Worm (Caenorhabditis elegans): ENCODE results near the gene osta-3.

DNA sequence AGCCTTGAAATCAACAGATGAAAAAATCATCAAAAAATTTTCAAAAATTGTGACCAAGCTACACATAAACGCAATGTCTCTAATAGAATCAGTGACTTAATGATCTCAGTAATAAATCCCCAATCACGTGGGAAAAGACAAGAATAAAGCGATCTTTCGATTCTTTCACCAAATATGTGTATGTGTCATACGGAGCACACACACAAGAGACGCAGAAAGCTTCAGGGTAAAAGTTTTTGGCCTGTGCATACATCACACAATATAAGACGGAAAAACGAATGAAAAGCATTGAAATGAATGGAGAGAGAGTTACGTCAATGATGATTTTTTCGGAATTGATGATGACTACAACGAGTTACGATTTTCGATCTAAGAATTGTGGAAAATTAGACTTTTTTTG is 8.1 kb downstream of the osta-3 start:
- no peak for TF ChIP-seq dao-5 (tag; optimal IDR thresholded peaks at IDR 0.05)
- TF ChIP-seq him-1 (tag; optimal IDR thresholded peaks at IDR 0.05): no peak

Measured in whole organism, L4/young adult.